Fruit fly (Drosophila melanogaster): ENCODE results near the gene Glut4EF.
A peak's percentile ranks its signal among the peaks of the same experiment; 100 is the strongest.

Gene Glut4EF

DNA sequence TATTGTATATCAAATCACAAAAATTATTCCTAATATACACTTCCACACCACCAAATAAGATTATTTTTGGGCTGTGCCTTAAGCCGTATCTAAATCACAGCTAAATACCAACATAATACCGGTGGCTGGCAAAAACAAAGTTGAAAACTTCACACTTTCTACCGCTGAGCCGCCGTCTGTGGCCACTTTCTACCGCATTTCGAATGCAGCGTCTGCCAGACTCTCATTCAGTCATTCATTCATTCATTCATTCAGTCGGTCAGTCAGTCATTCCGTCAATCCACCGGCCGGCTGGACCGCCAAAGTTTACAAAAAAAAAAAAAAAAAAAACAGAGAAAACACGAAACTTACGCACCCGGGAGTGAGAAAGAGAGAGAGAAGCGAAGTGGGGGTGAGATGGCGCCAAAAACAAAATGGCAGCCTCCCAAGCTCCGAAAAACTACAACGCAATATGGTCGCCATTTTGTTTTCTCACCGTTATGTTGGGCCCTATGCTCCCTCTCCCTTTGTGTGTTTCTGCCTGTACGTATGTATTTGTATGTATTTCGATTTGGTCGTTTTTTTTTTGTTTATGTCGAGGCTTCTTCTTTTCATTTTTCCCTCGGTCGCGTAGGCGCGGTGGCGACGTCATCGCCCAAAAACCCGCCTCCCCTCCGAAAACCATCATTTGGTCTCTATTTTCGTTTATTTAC, 8.9 kb downstream of the Glut4EF start:
- TF ChIP-seq CG8478 (optimal IDR thresholded peaks at IDR 0.05) (no peak), EcR (GFP tag; optimal IDR thresholded peaks at IDR 0.05) (no peak), usp (GFP tag; optimal IDR thresholded peaks at IDR 0.05) (no peak), Dll (optimal IDR thresholded peaks at IDR 0.05) (no peak), psq (optimal IDR thresholded peaks at IDR 0.05) (no peak), pan (optimal IDR thresholded peaks at IDR 0.05) (no peak)

DNA sequence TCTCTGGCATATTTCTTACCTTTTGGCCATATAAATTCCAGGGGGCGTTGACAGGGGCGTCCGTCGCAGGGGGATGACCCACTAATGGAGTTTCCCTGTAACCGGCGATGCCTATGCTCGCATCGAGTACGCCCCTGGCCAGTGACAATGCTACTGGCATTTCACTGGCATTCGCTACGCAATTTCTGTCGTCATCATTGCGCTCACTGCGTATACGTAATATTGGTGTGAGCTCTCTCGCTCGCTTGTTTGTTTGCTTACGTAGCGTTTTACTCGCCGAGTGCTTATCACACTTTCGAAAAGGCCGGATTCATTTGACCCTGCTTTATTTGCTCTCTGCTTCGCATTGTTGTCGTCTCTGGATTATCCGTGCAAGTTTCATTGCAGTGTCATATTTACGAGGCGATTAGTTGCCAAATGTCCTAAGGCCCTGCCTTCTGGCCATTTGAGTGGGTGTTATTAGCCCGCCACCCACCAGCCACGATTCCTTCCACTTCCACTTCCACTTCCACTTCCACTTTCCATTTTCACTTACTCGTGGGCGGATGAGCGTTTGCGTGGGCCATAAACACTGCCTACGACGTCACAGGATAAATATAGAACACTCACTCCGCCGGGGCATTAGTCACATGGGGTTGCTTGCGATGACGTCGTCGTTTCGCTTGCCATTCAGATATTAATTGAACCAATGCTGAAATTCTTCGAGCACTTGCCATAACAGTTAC, 10.1 kb downstream of the Glut4EF start:
- TF ChIP-seq CG8478 (optimal IDR thresholded peaks at IDR 0.05) (no peak), usp (GFP tag; optimal IDR thresholded peaks at IDR 0.05) (no peak), EcR (GFP tag; optimal IDR thresholded peaks at IDR 0.05) (no peak)

DNA sequence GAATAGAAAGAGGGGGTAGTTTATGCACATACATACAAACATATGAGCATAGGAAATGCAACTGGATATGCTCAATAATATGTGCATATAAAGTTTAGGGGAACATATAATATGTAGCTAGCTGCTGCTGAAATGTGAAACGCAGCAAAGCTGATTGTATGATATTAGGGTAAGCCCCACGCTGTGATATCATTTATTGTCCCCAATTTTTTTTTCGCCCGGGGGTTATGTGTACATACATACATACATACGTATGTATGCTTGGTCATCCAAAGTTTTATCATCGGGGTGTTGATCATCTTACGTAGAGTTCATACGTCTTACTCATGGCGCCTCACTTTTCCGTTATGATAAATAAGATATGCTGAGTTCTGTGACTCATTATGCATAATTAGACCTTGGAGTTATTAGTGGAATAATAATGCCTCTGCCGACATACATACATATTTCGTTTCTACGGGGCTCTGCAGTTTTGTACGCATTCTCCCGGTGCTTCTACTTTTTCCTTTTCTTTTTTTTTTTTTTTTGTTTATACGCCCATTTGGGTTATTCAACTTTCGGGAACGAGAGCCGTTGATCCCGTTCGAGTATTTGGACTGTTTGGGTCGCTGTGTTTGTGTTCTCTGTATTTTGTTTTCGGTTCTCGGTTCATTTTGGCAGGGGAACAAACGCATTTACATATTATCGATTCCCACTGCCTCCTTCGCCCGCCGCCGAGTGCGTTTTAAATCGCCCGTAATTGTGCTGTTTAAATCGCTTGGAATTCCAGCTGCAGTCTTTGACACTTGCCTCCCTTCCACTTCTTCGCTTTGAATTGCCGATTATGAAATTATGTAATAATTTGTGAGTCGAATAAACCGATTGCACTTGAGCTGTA, 11.2 kb downstream of the Glut4EF start:
- TF ChIP-seq pan (optimal IDR thresholded peaks at IDR 0.05) (no peak), EcR (GFP tag; optimal IDR thresholded peaks at IDR 0.05) (peak in 1 of 2 experiments; percentile 76)

DNA sequence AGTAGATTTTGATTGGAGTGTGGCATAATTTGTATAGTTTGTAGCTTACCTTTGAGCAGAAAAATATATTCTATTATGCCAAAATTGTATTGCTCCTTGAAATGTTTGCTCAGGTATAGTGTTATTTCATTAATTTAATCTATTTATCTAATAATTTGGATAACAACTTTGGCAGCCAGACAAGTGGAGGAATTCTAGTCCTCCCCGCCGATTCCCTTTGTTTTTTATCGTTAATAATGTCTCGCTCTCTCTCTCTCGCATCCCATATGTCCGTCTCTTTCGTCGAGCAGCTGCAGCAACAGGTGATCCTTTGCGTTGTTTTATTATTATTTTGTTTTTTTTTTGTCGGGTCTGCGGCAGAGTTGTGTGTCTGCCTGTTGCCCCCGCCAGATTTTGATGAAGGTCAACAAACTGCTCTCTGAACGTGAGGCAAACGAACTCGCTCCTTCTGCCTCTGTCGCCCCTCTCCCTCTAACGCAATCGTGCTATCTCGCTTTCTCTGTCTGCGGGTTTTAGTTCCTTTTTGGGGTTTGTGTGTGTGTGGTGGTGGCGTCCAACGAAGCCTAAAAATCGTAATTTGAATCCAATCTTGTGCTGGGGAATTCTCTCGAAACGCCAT, 12.0 kb downstream of the Glut4EF start:
- TF ChIP-seq usp (GFP tag; optimal IDR thresholded peaks at IDR 0.05), result no peak
- no peak for TF ChIP-seq Dll (optimal IDR thresholded peaks at IDR 0.05)
- no peak for TF ChIP-seq psq (optimal IDR thresholded peaks at IDR 0.05)
- TF ChIP-seq CG8478 (optimal IDR thresholded peaks at IDR 0.05), result peak; percentile 8
- TF ChIP-seq pan (optimal IDR thresholded peaks at IDR 0.05), result no peak
- peak; percentile 65 to 93 for TF ChIP-seq EcR (GFP tag; optimal IDR thresholded peaks at IDR 0.05)

DNA sequence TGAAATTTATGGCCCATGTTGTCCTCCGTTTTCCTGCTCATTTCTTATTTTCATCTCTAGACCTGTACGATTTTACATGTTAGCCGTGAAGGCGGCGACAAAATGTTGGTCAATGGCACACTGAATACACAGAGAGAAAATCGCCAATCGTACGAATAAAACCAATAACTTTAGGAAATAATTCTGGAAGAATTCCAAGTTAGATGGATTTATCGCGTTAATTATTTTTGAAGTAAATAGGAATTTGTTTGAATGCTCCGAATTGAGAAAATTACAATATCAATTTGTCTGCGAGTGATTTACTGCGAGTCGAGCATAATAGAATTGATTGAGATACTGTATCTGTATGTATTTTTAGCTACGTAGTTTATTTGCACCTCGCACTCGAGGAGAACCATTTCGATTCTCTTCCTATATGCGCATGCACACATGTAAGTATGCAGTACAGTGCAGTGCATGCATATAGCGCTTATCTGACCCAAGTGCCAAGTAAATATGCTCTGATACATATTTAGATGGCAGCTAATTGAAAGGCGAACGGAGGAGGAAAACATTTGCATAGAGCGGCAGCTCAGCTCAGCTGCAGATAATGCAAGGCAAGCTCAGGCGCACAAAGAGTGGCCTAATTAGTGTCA, 14.3 kb downstream of the Glut4EF start:
- TF ChIP-seq EcR (GFP tag; optimal IDR thresholded peaks at IDR 0.05) (no peak), CG8478 (optimal IDR thresholded peaks at IDR 0.05) (no peak), usp (GFP tag; optimal IDR thresholded peaks at IDR 0.05) (no peak), pan (optimal IDR thresholded peaks at IDR 0.05) (no peak), Dll (optimal IDR thresholded peaks at IDR 0.05) (no peak), psq (optimal IDR thresholded peaks at IDR 0.05) (no peak)

DNA sequence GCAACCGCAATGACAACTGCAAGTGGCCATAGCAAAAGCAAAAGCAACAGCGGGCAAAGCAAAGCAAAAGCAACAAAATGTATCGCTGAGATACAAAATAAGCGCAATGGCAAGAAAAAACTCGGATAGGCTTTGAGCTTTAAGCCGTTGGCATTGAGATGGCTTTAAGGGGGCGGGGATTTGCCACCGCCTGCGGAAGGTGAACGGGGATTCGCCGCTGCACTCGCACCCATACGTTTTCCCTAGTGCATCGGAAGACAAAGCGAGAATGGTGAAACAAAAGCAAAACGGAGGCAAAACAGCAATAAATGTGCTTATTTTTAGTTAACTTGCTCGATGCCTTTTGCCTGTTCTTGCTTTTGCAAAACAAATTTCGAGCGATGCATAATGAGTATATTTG, 15.3 kb downstream of the Glut4EF start:
- TF ChIP-seq Dll (optimal IDR thresholded peaks at IDR 0.05) (no peak), EcR (GFP tag; optimal IDR thresholded peaks at IDR 0.05) (no peak), usp (GFP tag; optimal IDR thresholded peaks at IDR 0.05) (no peak), CG8478 (optimal IDR thresholded peaks at IDR 0.05) (no peak), psq (optimal IDR thresholded peaks at IDR 0.05) (no peak), pan (optimal IDR thresholded peaks at IDR 0.05) (no peak)

DNA sequence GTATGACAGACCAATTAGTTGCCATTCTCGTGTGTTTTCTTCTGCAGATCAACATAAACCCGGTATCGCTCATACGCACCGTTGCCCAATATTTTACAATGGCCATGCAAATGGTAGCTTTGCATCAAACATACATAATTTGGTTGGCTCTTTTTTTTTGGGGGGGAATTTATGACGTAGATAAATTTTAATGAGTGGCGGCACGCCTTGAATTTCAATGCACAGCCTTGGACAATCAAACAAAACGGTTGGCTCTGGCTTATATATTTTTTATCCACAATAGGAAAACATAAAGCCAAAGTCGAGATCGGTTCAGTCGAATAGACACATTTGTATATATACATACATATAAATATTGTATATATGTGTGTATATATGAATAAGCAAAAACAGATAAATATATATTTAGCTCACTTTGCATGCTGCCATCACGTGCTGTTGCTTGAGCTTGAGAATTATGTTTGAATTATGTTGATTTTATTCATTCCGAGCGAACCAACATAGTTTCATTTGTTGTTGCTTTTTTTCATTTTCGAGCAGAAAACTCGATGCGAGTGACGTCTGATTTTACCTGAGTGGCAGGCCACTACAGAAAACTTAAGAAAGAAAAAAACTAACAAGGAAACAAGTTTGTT, 16.4 kb downstream of the Glut4EF start:
- TF ChIP-seq usp (GFP tag; optimal IDR thresholded peaks at IDR 0.05) (no peak), pan (optimal IDR thresholded peaks at IDR 0.05) (no peak), Dll (optimal IDR thresholded peaks at IDR 0.05) (no peak), CG8478 (optimal IDR thresholded peaks at IDR 0.05) (no peak), psq (optimal IDR thresholded peaks at IDR 0.05) (no peak), EcR (GFP tag; optimal IDR thresholded peaks at IDR 0.05) (no peak)

DNA sequence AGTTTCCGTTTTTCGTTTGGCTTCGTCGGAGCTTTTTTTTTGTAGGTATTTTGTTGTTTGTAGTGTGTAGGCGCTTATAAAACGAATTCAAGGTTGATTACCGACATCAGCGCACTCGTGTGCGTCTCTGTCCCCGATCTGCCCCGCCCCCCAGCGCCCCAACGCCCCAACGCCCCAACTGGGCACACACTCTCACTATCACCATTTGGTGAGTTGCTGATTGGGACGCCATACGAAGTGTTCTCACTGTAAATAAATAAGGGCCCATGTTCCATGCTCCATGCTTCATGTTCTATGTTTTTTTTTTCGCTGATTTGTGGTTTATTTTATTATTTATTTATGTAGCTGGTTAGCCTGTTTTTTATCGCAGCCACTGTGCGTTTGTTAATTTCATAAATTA, 17.0 kb downstream of the Glut4EF start:
- TF ChIP-seq usp (GFP tag; optimal IDR thresholded peaks at IDR 0.05), result no peak
- no peak for TF ChIP-seq EcR (GFP tag; optimal IDR thresholded peaks at IDR 0.05)
- no peak for TF ChIP-seq pan (optimal IDR thresholded peaks at IDR 0.05)
- TF ChIP-seq CG8478 (optimal IDR thresholded peaks at IDR 0.05), result no peak
- no peak for TF ChIP-seq psq (optimal IDR thresholded peaks at IDR 0.05)
- TF ChIP-seq Dll (optimal IDR thresholded peaks at IDR 0.05), result no peak

DNA sequence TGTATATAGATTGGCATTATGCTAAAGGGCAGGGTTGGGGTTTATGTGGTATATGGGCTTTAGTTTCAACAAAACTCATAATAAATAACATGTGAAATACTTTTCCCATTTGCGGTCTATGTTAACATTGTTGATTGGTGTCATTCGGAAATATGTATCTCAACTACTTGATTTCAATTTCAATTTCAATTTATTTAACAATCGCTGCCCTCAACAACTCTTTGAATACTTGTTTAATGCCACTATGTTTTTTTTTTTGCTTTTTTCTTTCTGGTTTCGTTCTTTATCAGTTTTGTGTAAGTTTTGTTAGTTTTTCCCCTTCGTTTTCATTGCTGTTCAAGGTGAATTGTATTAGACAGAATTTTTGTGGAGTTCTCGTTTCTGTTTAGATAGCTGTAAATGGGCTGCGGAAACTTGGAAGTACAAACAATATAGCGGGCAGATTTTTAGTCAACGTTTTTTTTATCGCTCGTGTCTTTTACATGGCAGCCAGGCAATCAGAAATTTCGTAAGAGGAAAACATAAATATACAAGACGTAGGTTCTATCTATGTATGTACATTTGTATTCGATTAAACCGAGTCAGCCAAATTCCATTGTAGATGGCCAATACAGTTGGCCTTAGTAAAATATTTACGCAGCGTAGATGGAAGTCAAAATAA, 17.6 kb downstream of the Glut4EF start:
- no peak for TF ChIP-seq psq (optimal IDR thresholded peaks at IDR 0.05)
- TF ChIP-seq EcR (GFP tag; optimal IDR thresholded peaks at IDR 0.05), result no peak
- no peak for TF ChIP-seq usp (GFP tag; optimal IDR thresholded peaks at IDR 0.05)
- TF ChIP-seq CG8478 (optimal IDR thresholded peaks at IDR 0.05), result no peak
- TF ChIP-seq Dll (optimal IDR thresholded peaks at IDR 0.05), result no peak
- no peak for TF ChIP-seq pan (optimal IDR thresholded peaks at IDR 0.05)

DNA sequence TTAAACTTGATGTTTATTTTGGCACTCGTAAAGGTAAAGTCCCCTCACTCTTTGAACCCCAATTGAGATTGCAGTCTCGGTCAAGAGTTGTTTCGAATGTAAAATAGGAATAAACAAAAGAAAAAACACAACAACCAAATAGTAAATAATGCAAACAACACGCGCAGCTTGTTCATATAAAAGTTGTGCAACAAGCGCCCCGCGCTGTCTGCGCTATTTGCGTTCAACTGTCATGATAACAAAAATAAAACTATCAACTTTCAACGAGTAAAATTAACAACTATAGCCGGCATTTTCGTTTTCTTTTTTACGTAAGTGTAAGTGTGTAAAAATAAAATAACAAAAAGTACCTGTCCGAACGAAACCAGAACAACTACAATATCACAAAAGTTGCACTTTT, 18.2 kb downstream of the Glut4EF start:
- TF ChIP-seq Dll (optimal IDR thresholded peaks at IDR 0.05), result no peak
- no peak for TF ChIP-seq CG8478 (optimal IDR thresholded peaks at IDR 0.05)
- no peak for TF ChIP-seq psq (optimal IDR thresholded peaks at IDR 0.05)
- no peak for TF ChIP-seq EcR (GFP tag; optimal IDR thresholded peaks at IDR 0.05)
- no peak for TF ChIP-seq pan (optimal IDR thresholded peaks at IDR 0.05)
- no peak for TF ChIP-seq usp (GFP tag; optimal IDR thresholded peaks at IDR 0.05)

Data from whole organism.